Fruit fly (Drosophila melanogaster) whole organism, adult: ENCODE data around the gene Wdfy2.

Experiments used
- CG7045 ChIP-seq: fragments of 200-800 bp; sonication (Bioruptor generic); optimal IDR thresholded peaks from 2 replicates; lab custom pipeline; 2017; ENCODE audit warnings: missing biosample characterization, mild to moderate bottlenecking, missing genetic modification characterization
- kay ChIP-seq: fragments of 200-800 bp; sonication (Bioruptor generic); peaks from one replicate; lab custom pipeline; 2016; ENCODE audit warnings: missing biosample characterization, missing genetic modification characterization, borderline replicate concordance

DNA sequence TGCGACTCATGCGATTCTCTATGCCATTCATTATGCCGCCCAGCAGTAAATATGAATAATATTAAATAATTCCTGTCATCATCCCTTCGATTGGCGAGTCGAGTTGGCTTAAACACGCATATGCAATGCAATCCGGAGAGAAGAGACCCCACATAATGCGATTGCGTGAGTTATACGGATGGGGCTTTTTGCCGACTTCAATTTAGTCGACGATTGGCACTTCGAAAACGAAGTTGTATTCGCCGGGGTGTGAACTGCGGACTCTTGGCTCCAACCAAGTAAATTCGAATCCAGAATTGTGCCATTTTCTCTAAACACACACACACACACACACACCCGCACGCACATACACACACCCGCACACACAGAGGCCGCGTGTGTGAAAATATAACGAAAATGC is 46.8 kb upstream of the Wdfy2 start:
- TF ChIP-seq CG7045 (no peak), kay (GFP tag; lab: Kevin White, UChicago) (no peak)
